Fruit fly (Drosophila melanogaster): ENCODE results near the gene Sox21a.

- TF ChIP-seq toe (GFP tag; optimal IDR thresholded peaks at IDR 0.05) (no peak), CG7101 (tag; optimal IDR thresholded peaks at IDR 0.05) (no peak), bab1 (GFP tag; optimal IDR thresholded peaks at IDR 0.05) (no peak), CG12768 (GFP tag; optimal IDR thresholded peaks at IDR 0.05) (no peak), Hr96 (GFP tag; optimal IDR thresholded peaks at IDR 0.05) (no peak), CG11617 (GFP tag; optimal IDR thresholded peaks at IDR 0.05) (no peak), CG5204 (GFP tag; optimal IDR thresholded peaks at IDR 0.05) (no peak), pad (GFP tag; optimal IDR thresholded peaks at IDR 0.05) (no peak)
Measured at dm6 chr3L:14053806-14054205, 54.1 kb downstream of the Sox21a start.
